Worm (Caenorhabditis elegans) whole organism, young adult: ENCODE results near the gene coa-3.

Source experiments
- F22D6.2 ChIP-seq: sonication (generic microtip); optimal IDR thresholded peaks from 2 replicates; lab custom pipeline; 2016; ENCODE audit warnings: mild to moderate bottlenecking, missing genetic modification characterization, missing compliant biosample characterization
- F49E8.2 ChIP-seq: sonication (generic microtip); optimal IDR thresholded peaks from 3 replicates; lab custom pipeline; 2017; ENCODE audit warnings: missing genetic modification characterization, mild to moderate bottlenecking, missing compliant biosample characterization, antibody characterized with exemption, moderate library complexity; ENCODE audit not compliant: insufficient read depth
- F52B5.7 ChIP-seq: sonication (generic microtip); optimal IDR thresholded peaks from 2 replicates; lab custom pipeline; 2016; ENCODE audit warnings: mild to moderate bottlenecking, missing genetic modification characterization, missing compliant biosample characterization
- Y53G8AR.9 ChIP-seq: fragments of 200-800 bp; sonication (Bioruptor generic); conservative IDR thresholded peaks from 2 replicates; pipeline ENCODE4 v1.3.6; 2022; ENCODE audit warnings: missing genetic modification reagents, missing genetic modification characterization, missing compliant biosample characterization
- ets-4 ChIP-seq: fragments of 200-800 bp; sonication (Bioruptor generic); optimal IDR thresholded peaks from 2 replicates; lab custom pipeline; 2018; ENCODE audit warnings: mild to moderate bottlenecking, missing genetic modification characterization, missing compliant biosample characterization
- fkh-3 ChIP-seq: sonication (generic microtip); optimal IDR thresholded peaks from 2 replicates; lab custom pipeline; 2016; ENCODE audit warnings: mild to moderate bottlenecking, missing genetic modification characterization, missing compliant biosample characterization
- nfya-1 ChIP-seq: sonication (generic microtip); optimal IDR thresholded peaks from 2 replicates; lab custom pipeline; 2017; ENCODE audit warnings: antibody characterized with exemption, missing compliant biosample characterization, missing genetic modification characterization, borderline replicate concordance; ENCODE audit not compliant: insufficient read depth
- nhr-27 ChIP-seq: fragments of 200-800 bp; sonication (Bioruptor generic); optimal IDR thresholded peaks from 2 replicates; lab custom pipeline; 2018; ENCODE audit warnings: mild to moderate bottlenecking, missing genetic modification characterization, moderate library complexity, missing compliant biosample characterization
- pha-4 ChIP-seq: fragments of 150-350 bp; sonication (generic microtip); optimal IDR thresholded peaks from 2 replicates; lab custom pipeline; 2014; ENCODE audit warnings: missing biosample characterization, missing genetic modification reagents, missing genetic modification characterization
- rcor-1 ChIP-seq: fragments of 200-800 bp; sonication (Bioruptor generic); IDR thresholded peaks from 2 replicates; pipeline ENCODE4 v1.3.6; 2022; ENCODE audit warnings: missing genetic modification reagents, missing genetic modification characterization, missing compliant biosample characterization
- ztf-18 ChIP-seq: sonication (generic microtip); optimal IDR thresholded peaks from 2 replicates; lab custom pipeline; 2016; ENCODE audit warnings: missing genotype, mild to moderate bottlenecking, missing genetic modification characterization, missing compliant biosample characterization

ce11 chrII:4638891-4639290, 36.5 kb upstream of the coa-3 start:
- no peak for TF ChIP-seq F52B5.7
- TF ChIP-seq Y53G8AR.9 (GFP tag; lab: Robert Waterston, UW): no peak
- TF ChIP-seq nhr-27 (tag; lab: Kevin White, UChicago): no peak
- no peak for TF ChIP-seq nfya-1
- TF ChIP-seq F22D6.2 (tag; lab: Kevin White, UChicago): no peak
- no peak for TF ChIP-seq rcor-1
- no peak for TF ChIP-seq ets-4 (GFP tag; lab: Kevin White, UChicago)
- TF ChIP-seq fkh-3: no peak
- TF ChIP-seq F49E8.2: no peak
- no peak for TF ChIP-seq pha-4 (tag; lab: Kevin White, UChicago)
- TF ChIP-seq ztf-18: no peak
